Worm (Caenorhabditis elegans): ENCODE data around the gene C36H8.1.

Gene C36H8.1

ce11 chrIV:12717531-12717930, 27.1 kb downstream of the C36H8.1 start, which contains the start of gene C27D8.1:
Gene C27D8.1, plus strand, starts transcription at chrIV:12717831.
- TF ChIP-seq unc-62 (GFP tag; optimal IDR thresholded peaks at IDR 0.05) (no peak), ceh-43 (GFP tag; optimal IDR thresholded peaks at IDR 0.05) (no peak), unc-120 (tag; optimal IDR thresholded peaks at IDR 0.05; ENCODE audit: poor library complexity, severe bottlenecking) (no peak), mls-2 (tag; optimal IDR thresholded peaks at IDR 0.05) (no peak), pha-4 (tag; optimal IDR thresholded peaks at IDR 0.05) (no peak), hlh-1 (tag; optimal IDR thresholded peaks at IDR 0.05) (no peak), ham-2 (GFP tag; optimal IDR thresholded peaks at IDR 0.05) (no peak), ceh-83 (GFP tag; optimal IDR thresholded peaks at IDR 0.05) (no peak), ceh-39 (tag; optimal IDR thresholded peaks at IDR 0.05) (no peak), nhr-76 (tag; optimal IDR thresholded peaks at IDR 0.05) (no peak), bed-3 (GFP tag; optimal IDR thresholded peaks at IDR 0.05) (no peak), lin-13 (tag; optimal IDR thresholded peaks at IDR 0.05) (no peak), snpc-4 (tag; optimal IDR thresholded peaks at IDR 0.05) (no peak), nhr-12 (tag; optimal IDR thresholded peaks at IDR 0.05) (no peak), elt-3 (tag; optimal IDR thresholded peaks at IDR 0.05) (no peak), flh-1 (GFP tag; optimal IDR thresholded peaks at IDR 0.05) (no peak), sem-2 (GFP tag; optimal IDR thresholded peaks at IDR 0.05) (no peak), M03D4.4 (tag; optimal IDR thresholded peaks at IDR 0.05) (no peak), lin-32 (GFP tag; optimal IDR thresholded peaks at IDR 0.05) (no peak), cnd-1 (tag; optimal IDR thresholded peaks at IDR 0.05) (no peak)

DNA sequence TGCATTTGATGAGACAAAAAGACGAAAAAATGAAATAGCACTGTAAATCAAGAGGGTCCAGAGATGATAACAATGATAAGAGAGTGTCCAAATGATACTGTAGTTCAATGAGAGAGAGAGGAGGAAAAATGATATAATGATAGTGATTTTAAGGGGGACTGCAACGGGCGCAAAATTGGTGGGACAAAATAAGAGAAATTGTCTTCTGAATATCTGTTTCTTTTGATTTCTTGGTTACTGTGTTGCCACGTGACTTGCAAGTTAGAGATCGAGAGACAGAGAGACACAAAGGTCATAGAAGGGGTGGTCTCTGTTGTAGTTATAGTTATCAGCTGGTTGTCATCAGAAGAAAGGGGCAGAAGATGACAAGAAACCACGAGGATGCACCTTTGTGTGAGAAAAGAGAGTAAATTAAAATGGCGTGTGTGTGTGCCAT, 28.6 kb downstream of the C36H8.1 start:
- TF ChIP-seq ces-1 (GFP tag; optimal IDR thresholded peaks at IDR 0.05) (no peak), sptf-1 (tag; optimal IDR thresholded peaks at IDR 0.05) (no peak), elt-3 (tag; optimal IDR thresholded peaks at IDR 0.05) (peak; percentile 89)

- TF ChIP-seq sem-2 (GFP tag; optimal IDR thresholded peaks at IDR 0.05) = no peak
- TF ChIP-seq lin-32 (GFP tag; optimal IDR thresholded peaks at IDR 0.05) = no peak
- no peak for TF ChIP-seq flh-1 (GFP tag; optimal IDR thresholded peaks at IDR 0.05)
- no peak for TF ChIP-seq ztf-11 (tag; optimal IDR thresholded peaks at IDR 0.05)
- no peak for TF ChIP-seq lsy-2 (tag; optimal IDR thresholded peaks at IDR 0.05)
- no peak for TF ChIP-seq drap-1 (GFP tag; optimal IDR thresholded peaks at IDR 0.05)
- no peak for TF ChIP-seq ceh-83 (GFP tag; optimal IDR thresholded peaks at IDR 0.05)
- no peak for TF ChIP-seq unc-39 (tag; optimal IDR thresholded peaks at IDR 0.05)
Observed at ce11 chrIV:12711644-12712043, 33.0 kb downstream of the C36H8.1 start, which contains the start of gene C27D8.3. Gene C27D8.3, minus strand, starts transcription at chrIV:12711744.

- TF ChIP-seq elt-1 (tag; optimal IDR thresholded peaks at IDR 0.05; ENCODE audit: borderline replicate concordance, insufficient read depth) = peak; percentile 58
- TF ChIP-seq elt-3 (tag; optimal IDR thresholded peaks at IDR 0.05) = peak; percentile 34
- TF ChIP-seq cnd-1 (tag; optimal IDR thresholded peaks at IDR 0.05) = no peak
- no peak for TF ChIP-seq tbx-8 (GFP tag; optimal IDR thresholded peaks at IDR 0.05)
- no peak for TF ChIP-seq M03D4.4 (tag; optimal IDR thresholded peaks at IDR 0.05)
- peak; percentile 14 for TF ChIP-seq unc-62 (GFP tag; optimal IDR thresholded peaks at IDR 0.05)
Observed at ce11 chrIV:12710996-12711395, 33.6 kb downstream of the C36H8.1 start, which contains the start of gene C27D8.2. Gene C27D8.2, plus strand, starts transcription at chrIV:12711217.

- TF ChIP-seq ham-2 (GFP tag; optimal IDR thresholded peaks at IDR 0.05) (no peak), lin-32 (GFP tag; optimal IDR thresholded peaks at IDR 0.05) (no peak), nhr-237 (tag; optimal IDR thresholded peaks at IDR 0.05) (no peak), nhr-28 (tag; optimal IDR thresholded peaks at IDR 0.05) (no peak), drap-1 (GFP tag; optimal IDR thresholded peaks at IDR 0.05) (no peak), ceh-39 (tag; optimal IDR thresholded peaks at IDR 0.05) (no peak), elt-3 (tag; optimal IDR thresholded peaks at IDR 0.05) (no peak), ces-1 (GFP tag; optimal IDR thresholded peaks at IDR 0.05) (no peak), tbx-8 (GFP tag; optimal IDR thresholded peaks at IDR 0.05) (no peak), mab-5 (tag; optimal IDR thresholded peaks at IDR 0.05) (no peak)
Observed at ce11 chrIV:12703811-12704210, 40.8 kb downstream of the C36H8.1 start, which contains the start of gene C27D8.4. Gene C27D8.4, plus strand, starts transcription at chrIV:12704111.
